Worm (Caenorhabditis elegans) whole organism, late embryonic: Measurements from ENCODE around the gene rdl-1.
A peak's percentile ranks its signal among the peaks of the same experiment; 100 is the strongest.

ENCODE experiments used
- C08G9.2 ChIP-seq: sonication (generic microtip); optimal IDR thresholded peaks from 2 replicates; lab custom pipeline; 2016; ENCODE audit warnings: mild to moderate bottlenecking, missing genetic modification characterization, moderate library complexity, missing compliant biosample characterization
- C38D4.7 ChIP-seq: fragments of 200-800 bp; sonication (Bioruptor generic); optimal IDR thresholded peaks from 2 replicates; lab custom pipeline; 2018; ENCODE audit warnings: mild to moderate bottlenecking, missing genetic modification characterization, moderate library complexity, missing compliant biosample characterization
- T23F11.4 ChIP-seq: fragments of 200-800 bp; sonication (Bioruptor generic); optimal IDR thresholded peaks from 2 replicates; lab custom pipeline; 2018; ENCODE audit warnings: mild to moderate bottlenecking, missing genetic modification characterization, missing compliant biosample characterization
- ceh-14 ChIP-seq: sonication (generic microtip); optimal IDR thresholded peaks from 2 replicates; lab custom pipeline; 2016; ENCODE audit warnings: missing genotype, missing genetic modification characterization, missing compliant biosample characterization
- ceh-18 ChIP-seq: sonication (generic microtip); optimal IDR thresholded peaks from 2 replicates; lab custom pipeline; 2016; ENCODE audit warnings: missing genetic modification characterization, missing compliant biosample characterization
- ceh-19 ChIP-seq: fragments of 200-800 bp; sonication (Bioruptor generic); optimal IDR thresholded peaks from 2 replicates; lab custom pipeline; 2018; ENCODE audit warnings: mild to moderate bottlenecking, missing genetic modification characterization, missing compliant biosample characterization
- ceh-2 ChIP-seq: sonication (generic microtip); optimal IDR thresholded peaks from 2 replicates; lab custom pipeline; 2016; ENCODE audit warnings: missing genotype, missing genetic modification characterization, missing compliant biosample characterization
- ceh-31 ChIP-seq: sonication (generic microtip); optimal IDR thresholded peaks from 2 replicates; lab custom pipeline; 2016; ENCODE audit warnings: missing genetic modification characterization, missing compliant biosample characterization
- ceh-34 ChIP-seq: sonication (generic microtip); optimal IDR thresholded peaks from 2 replicates; lab custom pipeline; 2016; ENCODE audit warnings: mild to moderate bottlenecking, missing genetic modification characterization, missing compliant biosample characterization
- ceh-45 ChIP-seq: fragments of 200-800 bp; sonication (Bioruptor generic); IDR thresholded peaks from 2 replicates; pipeline ENCODE4 v1.3.6; 2022; ENCODE audit warnings: missing genetic modification reagents, missing genetic modification characterization, missing compliant biosample characterization
- ceh-48 ChIP-seq: sonication (generic microtip); optimal IDR thresholded peaks from 2 replicates; lab custom pipeline; 2016; ENCODE audit warnings: missing genetic modification characterization, inconsistent platforms, missing compliant biosample characterization
- ceh-6 ChIP-seq: fragments of 200-800 bp; sonication (Bioruptor generic); optimal IDR thresholded peaks from 2 replicates; lab custom pipeline; 2018; ENCODE audit warnings: mild to moderate bottlenecking, missing genetic modification characterization, missing compliant biosample characterization
- dmd-4 ChIP-seq: sonication (generic microtip); optimal IDR thresholded peaks from 2 replicates; lab custom pipeline; 2016; ENCODE audit warnings: borderline replicate concordance, missing genetic modification characterization, missing compliant biosample characterization
- dve-1 ChIP-seq: sonication (generic microtip); optimal IDR thresholded peaks from 2 replicates; lab custom pipeline; 2017; ENCODE audit warnings: antibody characterized with exemption, mild to moderate bottlenecking, missing genetic modification characterization, missing compliant biosample characterization
- elt-2 ChIP-seq: sonication (generic microtip); optimal IDR thresholded peaks from 2 replicates; lab custom pipeline; 2016; ENCODE audit warnings: missing genetic modification reagents, missing genetic modification characterization, missing compliant biosample characterization
- ets-4 ChIP-seq: sonication (generic microtip); optimal IDR thresholded peaks from 2 replicates; lab custom pipeline; 2016; ENCODE audit warnings: missing genetic modification characterization, missing compliant biosample characterization
- fax-1 ChIP-seq: sonication (generic microtip); optimal IDR thresholded peaks from 2 replicates; lab custom pipeline; 2016; ENCODE audit warnings: missing genotype, missing genetic modification characterization, missing compliant biosample characterization
- fkh-10 ChIP-seq: fragments of 150-350 bp; optimal IDR thresholded peaks from 2 replicates; lab custom pipeline; 2014; ENCODE audit warnings: missing biosample characterization, missing genetic modification reagents, missing genetic modification characterization
- gmeb-2 ChIP-seq: sonication (generic microtip); optimal IDR thresholded peaks from 2 replicates; lab custom pipeline; 2016; ENCODE audit warnings: missing genetic modification characterization, inconsistent platforms, missing compliant biosample characterization
- hlh-13 ChIP-seq: fragments of 200-800 bp; sonication (Bioruptor generic); optimal IDR thresholded peaks from 2 replicates; lab custom pipeline; 2018; ENCODE audit warnings: mild to moderate bottlenecking, missing genetic modification characterization, missing compliant biosample characterization
- hlh-15 ChIP-seq: sonication (generic microtip); optimal IDR thresholded peaks from 2 replicates; lab custom pipeline; 2016; ENCODE audit warnings: missing genetic modification characterization, missing compliant biosample characterization
- hlh-8 ChIP-seq: sonication (generic microtip); optimal IDR thresholded peaks from 2 replicates; lab custom pipeline; 2016; ENCODE audit warnings: missing genotype, missing genetic modification characterization, missing compliant biosample characterization
- lim-6 ChIP-seq: sonication (generic microtip); optimal IDR thresholded peaks from 2 replicates; lab custom pipeline; 2016; ENCODE audit warnings: missing genetic modification characterization, missing compliant biosample characterization
- mec-3 ChIP-seq: sonication (generic microtip); optimal IDR thresholded peaks from 2 replicates; lab custom pipeline; 2016; ENCODE audit warnings: borderline replicate concordance, missing genetic modification characterization, missing compliant biosample characterization
- nfya-1 ChIP-seq: sonication (generic microtip); optimal IDR thresholded peaks from 2 replicates; lab custom pipeline; 2017; ENCODE audit warnings: missing genetic modification characterization, mild to moderate bottlenecking, missing compliant biosample characterization, antibody characterized with exemption, moderate library complexity
- pat-9 ChIP-seq: fragments of 200-800 bp; sonication (Bioruptor generic); optimal IDR thresholded peaks from 2 replicates; lab custom pipeline; 2018; ENCODE audit warnings: mild to moderate bottlenecking, missing genetic modification characterization, moderate library complexity, missing compliant biosample characterization
- pax-1 ChIP-seq: fragments of 150-350 bp; optimal IDR thresholded peaks from 2 replicates; lab custom pipeline; 2014; ENCODE audit warnings: missing biosample characterization, missing genetic modification characterization
- pha-2 ChIP-seq: sonication (generic microtip); optimal IDR thresholded peaks from 2 replicates; lab custom pipeline; 2017; ENCODE audit warnings: mild to moderate bottlenecking, missing genetic modification characterization, missing compliant biosample characterization
- pha-4 ChIP-seq: fragments of 150-350 bp; optimal IDR thresholded peaks from 2 replicates; lab custom pipeline; 2018; ENCODE audit warnings: missing biosample characterization, missing genetic modification reagents, missing genetic modification characterization
- pros-1 ChIP-seq: fragments of 150-350 bp; optimal IDR thresholded peaks from 2 replicates; lab custom pipeline; 2014; ENCODE audit warnings: missing biosample characterization, missing genetic modification reagents, missing genetic modification characterization
- tbx-2 ChIP-seq: sonication (generic microtip); optimal IDR thresholded peaks from 2 replicates; lab custom pipeline; 2016; ENCODE audit warnings: missing genetic modification characterization, missing compliant biosample characterization
- tbx-7 ChIP-seq: sonication (generic microtip); optimal IDR thresholded peaks from 2 replicates; lab custom pipeline; 2016; ENCODE audit warnings: missing genotype, missing genetic modification characterization, missing compliant biosample characterization
- ttx-3 ChIP-seq: sonication (generic microtip); optimal IDR thresholded peaks from 2 replicates; lab custom pipeline; 2016; ENCODE audit warnings: missing genetic modification reagents, missing genetic modification characterization, missing compliant biosample characterization
- unc-42 ChIP-seq: sonication (generic microtip); optimal IDR thresholded peaks from 2 replicates; lab custom pipeline; 2016; ENCODE audit warnings: missing genotype, missing genetic modification characterization, missing compliant biosample characterization
- unc-55 ChIP-seq: sonication (generic microtip); optimal IDR thresholded peaks from 2 replicates; lab custom pipeline; 2017; ENCODE audit warnings: missing biosample characterization, missing genetic modification reagents, missing genetic modification characterization
- zip-5 ChIP-seq: sonication (generic microtip); optimal IDR thresholded peaks from 2 replicates; lab custom pipeline; 2016; ENCODE audit warnings: missing genetic modification characterization, missing compliant biosample characterization

The rdl-1 gene

ce11 chrIV:7770162-7770561 is at the start of gene rdl-1:
Gene rdl-1 (minus strand): TSS chrIV:7770262.
- TF ChIP-seq ceh-6 = no peak
- no peak for TF ChIP-seq T23F11.4 (GFP tag; lab: Kevin White, UChicago)
- TF ChIP-seq ceh-45 (GFP tag; lab: Robert Waterston, UW) = no peak
- no peak for TF ChIP-seq hlh-13 (GFP tag; lab: Kevin White, UChicago)
- TF ChIP-seq unc-55 (GFP tag; lab: Kevin White, UChicago) = no peak
- no peak for TF ChIP-seq pax-1 (tag; lab: Kevin White, UChicago)
- no peak for TF ChIP-seq ceh-14 (tag; lab: Kevin White, UChicago)
- no peak for TF ChIP-seq hlh-15 (tag; lab: Kevin White, UChicago)

- TF ChIP-seq pha-2 (tag; lab: Kevin White, UChicago) = no peak
- peak; percentile 78 for TF ChIP-seq nfya-1
- no peak for TF ChIP-seq fax-1 (tag; lab: Kevin White, UChicago)
- peak; percentile 11 for TF ChIP-seq pros-1
- peak; percentile 13 for TF ChIP-seq dmd-4 (tag; lab: Kevin White, UChicago)
- TF ChIP-seq hlh-8 = peak; percentile 73
- TF ChIP-seq ceh-18 (tag; lab: Kevin White, UChicago) = peak; percentile 46
- no peak for TF ChIP-seq dve-1 (tag; lab: Kevin White, UChicago)
- TF ChIP-seq ceh-34 (tag; lab: Kevin White, UChicago) = peak; percentile 7
- no peak for TF ChIP-seq mec-3
- peak; percentile 74 for TF ChIP-seq unc-42 (tag; lab: Kevin White, UChicago)
- TF ChIP-seq lim-6 (tag; lab: Kevin White, UChicago) = peak; percentile 30
- no peak for TF ChIP-seq fkh-10
- peak; percentile 18 for TF ChIP-seq ceh-19 (GFP tag; lab: Kevin White, UChicago)
- peak; percentile 70 for TF ChIP-seq ceh-31
- TF ChIP-seq tbx-2 (tag; lab: Kevin White, UChicago) = peak; percentile 38
- peak; percentile 84 for TF ChIP-seq ceh-48 (tag; lab: Kevin White, UChicago)
- no peak for TF ChIP-seq pat-9 (tag; lab: Kevin White, UChicago)
- TF ChIP-seq unc-55 (GFP tag; lab: Kevin White, UChicago) = peak; percentile 80
Observed at ce11 chrIV:7817852-7818251, 47.8 kb upstream of the rdl-1 start, which contains the start of gene ric-3. Gene ric-3 (plus strand): TSS chrIV:7818251.

ce11 chrIV:7816402-7817102 is 46.5 kb upstream of the rdl-1 start:
- TF ChIP-seq ceh-14 (tag; lab: Kevin White, UChicago) = peak; percentile 6
- peak; percentile 49 for TF ChIP-seq ceh-2 (tag; lab: Kevin White, UChicago)
- TF ChIP-seq zip-5 = peak; percentile 46
- TF ChIP-seq gmeb-2 (tag; lab: Kevin White, UChicago) = no peak
- no peak for TF ChIP-seq pha-4 (tag; lab: Kevin White, UChicago)
- TF ChIP-seq tbx-7 = peak; percentile 74
- peak; percentile 52 for TF ChIP-seq ceh-31
- peak; percentile 21 for TF ChIP-seq tbx-2 (tag; lab: Kevin White, UChicago)
- peak; percentile 27 for TF ChIP-seq elt-2
- no peak for TF ChIP-seq ttx-3 (tag; lab: Kevin White, UChicago)
- peak; percentile 18 for TF ChIP-seq ceh-18 (tag; lab: Kevin White, UChicago)
- TF ChIP-seq C08G9.2 (tag; lab: Kevin White, UChicago) = peak; percentile 81
- TF ChIP-seq C38D4.7 (GFP tag; lab: Kevin White, UChicago) = no peak
- TF ChIP-seq ets-4 (tag; lab: Kevin White, UChicago) = peak; percentile 58
- TF ChIP-seq, all 69 proteins: peak for 10
